Fruit fly (Drosophila melanogaster) whole organism, prepupa: ENCODE data around the gene CG11596.

Experiments
- Blimp-1 ChIP-seq: fragments of 200-800 bp; sonication (Bioruptor generic); optimal IDR thresholded peaks from 3 replicates; lab custom pipeline; 2017; ENCODE audit warnings: missing biosample characterization, missing genetic modification characterization, mild to moderate bottlenecking, moderate library complexity, missing genetic modification reagents
- CG11294 ChIP-seq: fragments of 200-800 bp; sonication (Bioruptor generic); IDR thresholded peaks from 2 replicates; pipeline ENCODE4 v1.3.6; 2022; ENCODE audit warnings: missing biosample characterization, missing genetic modification characterization
- CG11762 ChIP-seq: fragments of 200-800 bp; sonication (Bioruptor generic); optimal IDR thresholded peaks from 3 replicates; lab custom pipeline; 2016; ENCODE audit warnings: missing biosample characterization, missing genetic modification characterization; ENCODE audit not compliant: insufficient read depth
- CG11902 ChIP-seq: fragments of 200-800 bp; sonication (Bioruptor generic); optimal IDR thresholded peaks from 3 replicates; lab custom pipeline; 2016; ENCODE audit warnings: missing biosample characterization, missing genetic modification characterization
- CG15336 ChIP-seq: fragments of 200-800 bp; sonication (Bioruptor generic); IDR thresholded peaks from 2 replicates; pipeline ENCODE4 v1.3.6; 2022; ENCODE audit warnings: missing biosample characterization, missing genetic modification characterization
- CG16779 ChIP-seq: fragments of 200-800 bp; sonication (Bioruptor generic); optimal IDR thresholded peaks from 3 replicates; lab custom pipeline; 2017; ENCODE audit warnings: missing biosample characterization, mild to moderate bottlenecking, missing genetic modification characterization
- CG3032 ChIP-seq: fragments of 200-800 bp; optimal IDR thresholded peaks from 2 replicates; lab custom pipeline; 2019; ENCODE audit warnings: missing biosample characterization, mild to moderate bottlenecking, missing genetic modification characterization, moderate library complexity
- CG31627 ChIP-seq: fragments of 200-800 bp; sonication (Bioruptor generic); optimal IDR thresholded peaks from 3 replicates; lab custom pipeline; 2016; ENCODE audit warnings: missing biosample characterization, missing genetic modification characterization
- CG34406 ChIP-seq: fragments of 200-800 bp; sonication (Bioruptor generic); optimal IDR thresholded peaks from 3 replicates; lab custom pipeline; 2016; ENCODE audit warnings: missing biosample characterization, missing genetic modification characterization
- CG3919 ChIP-seq: fragments of 200-800 bp; sonication (Bioruptor generic); optimal IDR thresholded peaks from 3 replicates; lab custom pipeline; 2016; ENCODE audit warnings: missing biosample characterization, missing genetic modification characterization
- CG4318 ChIP-seq: fragments of 200-800 bp; sonication (Bioruptor generic); optimal IDR thresholded peaks from 3 replicates; lab custom pipeline; 2017; ENCODE audit warnings: missing biosample characterization, mild to moderate bottlenecking, missing genetic modification characterization
- CG6163 ChIP-seq: fragments of 200-800 bp; sonication (Bioruptor generic); IDR thresholded peaks from 3 replicates; pipeline ENCODE4 v1.3.6; 2022; ENCODE audit warnings: missing biosample characterization, missing genetic modification characterization
- CG6276 ChIP-seq: fragments of 200-800 bp; sonication (Bioruptor generic); optimal IDR thresholded peaks from 2 replicates; lab custom pipeline; 2017; ENCODE audit warnings: missing biosample characterization, mild to moderate bottlenecking, missing genetic modification characterization
- CG6792 ChIP-seq: fragments of 200-800 bp; sonication (Bioruptor generic); optimal IDR thresholded peaks from 3 replicates; lab custom pipeline; 2016; ENCODE audit warnings: missing biosample characterization, missing genetic modification characterization
- CG7368 ChIP-seq: fragments of 200-800 bp; sonication (Bioruptor generic); optimal IDR thresholded peaks from 3 replicates; lab custom pipeline; 2016; ENCODE audit warnings: missing biosample characterization, missing genetic modification characterization
- CG8119 ChIP-seq: fragments of 200-800 bp; sonication (Bioruptor generic); IDR thresholded peaks from 3 replicates; pipeline ENCODE4 v1.3.6; 2022; ENCODE audit warnings: missing biosample characterization, missing genetic modification characterization
- CG8632 ChIP-seq: fragments of 200-800 bp; sonication (Bioruptor generic); optimal IDR thresholded peaks from 3 replicates; lab custom pipeline; 2016; ENCODE audit warnings: missing biosample characterization, missing genetic modification characterization
- CG9139 ChIP-seq: fragments of 200-800 bp; sonication (Bioruptor generic); optimal IDR thresholded peaks from 3 replicates; lab custom pipeline; 2017; ENCODE audit warnings: missing biosample characterization, mild to moderate bottlenecking, missing genetic modification characterization
- Eip75B ChIP-seq: fragments of 200-800 bp; sonication (Bioruptor generic); optimal IDR thresholded peaks from 3 replicates; lab custom pipeline; 2016; ENCODE audit warnings: missing biosample characterization, missing genetic modification characterization
- Eip78C ChIP-seq: fragments of 200-800 bp; sonication (Bioruptor generic); peaks from one replicate; lab custom pipeline; 2016; ENCODE audit warnings: missing biosample characterization, missing genetic modification characterization
- Eip93F ChIP-seq: fragments of 200-800 bp; sonication (Bioruptor generic); optimal IDR thresholded peaks from 2 replicates; lab custom pipeline; 2016; ENCODE audit warnings: missing biosample characterization, mild to moderate bottlenecking, missing genetic modification characterization
- Ets21C ChIP-seq: fragments of 200-800 bp; sonication (Bioruptor generic); optimal IDR thresholded peaks from 3 replicates; lab custom pipeline; 2016; ENCODE audit warnings: missing biosample characterization, missing genetic modification characterization
- Gug ChIP-seq: fragments of 200-800 bp; sonication (Bioruptor generic); IDR thresholded peaks from 2 replicates; pipeline ENCODE4 v1.3.6; 2022; ENCODE audit warnings: missing biosample characterization, missing genetic modification characterization
- Hr39 ChIP-seq: fragments of 200-800 bp; sonication (Bioruptor generic); optimal IDR thresholded peaks from 2 replicates; lab custom pipeline; 2016; ENCODE audit warnings: missing biosample characterization, missing genetic modification characterization
- Lpt ChIP-seq: fragments of 200-800 bp; sonication (Bioruptor generic); optimal IDR thresholded peaks from 3 replicates; lab custom pipeline; 2016; ENCODE audit warnings: missing biosample characterization, missing genetic modification characterization
- Smox ChIP-seq: fragments of 200-800 bp; sonication (Bioruptor generic); optimal IDR thresholded peaks from 3 replicates; lab custom pipeline; 2016; ENCODE audit warnings: missing biosample characterization, missing genetic modification characterization
- Sox102F ChIP-seq: fragments of 200-800 bp; sonication (Bioruptor generic); optimal IDR thresholded peaks from 2 replicates; lab custom pipeline; 2016; ENCODE audit warnings: missing biosample characterization, mild to moderate bottlenecking, missing genetic modification characterization
- Sox14 ChIP-seq: fragments of 200-800 bp; sonication (Bioruptor generic); optimal IDR thresholded peaks from 3 replicates; lab custom pipeline; 2016; ENCODE audit warnings: missing biosample characterization, missing genetic modification characterization
- achi ChIP-seq: fragments of 200-800 bp; sonication (Bioruptor generic); optimal IDR thresholded peaks from 3 replicates; lab custom pipeline; 2016; ENCODE audit warnings: missing biosample characterization, missing genetic modification characterization
- acj6 ChIP-seq: fragments of 200-800 bp; sonication (Bioruptor generic); optimal IDR thresholded peaks from 3 replicates; lab custom pipeline; 2016; ENCODE audit warnings: missing biosample characterization, missing genetic modification characterization
- cyc ChIP-seq: fragments of 200-800 bp; sonication (Bioruptor generic); optimal IDR thresholded peaks from 3 replicates; lab custom pipeline; 2016; ENCODE audit warnings: missing biosample characterization, missing genetic modification characterization
- dac ChIP-seq: fragments of 200-800 bp; sonication (Bioruptor generic); optimal IDR thresholded peaks from 2 replicates; lab custom pipeline; 2017; ENCODE audit warnings: missing biosample characterization, mild to moderate bottlenecking, missing genetic modification characterization
- dsx ChIP-seq: fragments of 200-800 bp; optimal IDR thresholded peaks from 3 replicates; lab custom pipeline; 2019; ENCODE audit warnings: missing biosample characterization, mild to moderate bottlenecking, missing genetic modification characterization, moderate library complexity; ENCODE audit not compliant: poor library complexity, severe bottlenecking
- eg ChIP-seq: fragments of 200-800 bp; sonication (Bioruptor generic); IDR thresholded peaks from 3 replicates; pipeline ENCODE4 v1.3.6; 2022; ENCODE audit warnings: missing biosample characterization, missing genetic modification characterization
- esn ChIP-seq: fragments of 200-800 bp; sonication (Bioruptor generic); optimal IDR thresholded peaks from 2 replicates; lab custom pipeline; 2016; ENCODE audit warnings: missing biosample characterization, mild to moderate bottlenecking, missing genetic modification characterization, moderate library complexity
- fd59A ChIP-seq: fragments of 200-800 bp; sonication (Bioruptor generic); optimal IDR thresholded peaks from 2 replicates; lab custom pipeline; 2017; ENCODE audit warnings: missing biosample characterization, mild to moderate bottlenecking, missing genetic modification characterization, missing genetic modification reagents
- fd85E ChIP-seq: fragments of 200-800 bp; sonication (Bioruptor generic); optimal IDR thresholded peaks from 3 replicates; lab custom pipeline; 2016; ENCODE audit warnings: missing biosample characterization, missing genetic modification characterization
- fkh ChIP-seq: fragments of 200-800 bp; sonication (Bioruptor generic); optimal IDR thresholded peaks from 3 replicates; lab custom pipeline; 2017; ENCODE audit warnings: missing biosample characterization, mild to moderate bottlenecking, missing genetic modification characterization, moderate library complexity
- lz ChIP-seq: fragments of 200-800 bp; sonication (Bioruptor generic); optimal IDR thresholded peaks from 3 replicates; lab custom pipeline; 2016; ENCODE audit warnings: missing biosample characterization, missing genetic modification characterization
- net ChIP-seq: fragments of 200-800 bp; sonication (Bioruptor generic); optimal IDR thresholded peaks from 3 replicates; lab custom pipeline; 2016; ENCODE audit warnings: missing biosample characterization, missing genetic modification characterization
- ss ChIP-seq, 2 experiments: fragments of 200-800 bp; sonication (Bioruptor generic); optimal IDR thresholded peaks; 2 replicates in 1 of 2; 3 replicates in 1 of 2; lab custom pipeline; 2017 to 2018; ENCODE audit warnings: mild to moderate bottlenecking in 2 of 2, missing biosample characterization in 2 of 2, missing genetic modification characterization in 2 of 2, moderate library complexity in 1 of 2
- topi ChIP-seq: fragments of 200-800 bp; sonication (Bioruptor generic); optimal IDR thresholded peaks from 3 replicates; lab custom pipeline; 2016; ENCODE audit warnings: missing biosample characterization, missing genetic modification characterization

The CG11596 gene

dm6 chrX:1897384-1897783 lies 30.1 kb upstream of the CG11596 start (continued):
- no peak for TF ChIP-seq CG4318 (GFP tag; lab: Kevin White, UChicago)
- no peak for TF ChIP-seq fd85E (GFP tag; lab: Kevin White, UChicago)
- peak; percentile 66 for TF ChIP-seq topi (GFP tag; lab: Kevin White, UChicago)
- TF ChIP-seq eg (GFP tag; lab: Robert Waterston, UW): peak; percentile 68
- no peak for TF ChIP-seq achi (GFP tag; lab: Kevin White, UChicago)
- TF ChIP-seq CG6276 (GFP tag; lab: Kevin White, UChicago): no peak
- TF ChIP-seq CG31627 (GFP tag; lab: Kevin White, UChicago): peak; percentile 69
- peak; percentile 63 for TF ChIP-seq lz (GFP tag; lab: Kevin White, UChicago)
- peak in 1 of 2 experiments; percentile 38 for TF ChIP-seq ss (GFP tag; optimal IDR thresholded peaks at IDR 0.05; lab: Kevin White, UChicago)
- TF ChIP-seq CG8632 (GFP tag; lab: Kevin White, UChicago): no peak
- TF ChIP-seq cyc (GFP tag; lab: Kevin White, UChicago): peak; percentile 71
- TF ChIP-seq Eip75B (GFP tag; lab: Kevin White, UChicago): no peak
- peak; percentile 19 for TF ChIP-seq Lpt (GFP tag; lab: Kevin White, UChicago)
- TF ChIP-seq CG34406 (GFP tag; lab: Kevin White, UChicago): peak; percentile 28
- no peak for TF ChIP-seq CG9139
- peak; percentile 21; the same call in 1 of the 2 replicates for TF ChIP-seq CG11294 (GFP tag; lab: Robert Waterston, UW)
- no peak for TF ChIP-seq CG7368 (GFP tag; lab: Kevin White, UChicago)
- peak; percentile 65 for TF ChIP-seq CG6163 (GFP tag; lab: Robert Waterston, UW)
- no peak for TF ChIP-seq Blimp-1 (GFP tag; lab: Kevin White, UChicago)
- TF ChIP-seq Eip93F (GFP tag; lab: Kevin White, UChicago): no peak
- peak; percentile 59 for TF ChIP-seq Gug (GFP tag; lab: Robert Waterston, UW)
- peak; percentile 62 for TF ChIP-seq CG3919
- TF ChIP-seq CG8119 (GFP tag; lab: Robert Waterston, UW): peak; percentile 40; the same call in 1 of the 3 replicates
- peak; percentile 34 for TF ChIP-seq fd59A (GFP tag; lab: Kevin White, UChicago)
- peak; percentile 37 for TF ChIP-seq CG3032 (tag; lab: Kevin White, UChicago)

dm6 chrX:1899445-1900085 lies 27.9 kb upstream of the CG11596 start:
- TF ChIP-seq topi (GFP tag; lab: Kevin White, UChicago) (no peak), CG16779 (tag; lab: Kevin White, UChicago) (no peak), Sox14 (GFP tag; lab: Kevin White, UChicago) (peak; percentile 17), CG4318 (GFP tag; lab: Kevin White, UChicago) (no peak), fkh (GFP tag; lab: Kevin White, UChicago) (peak; percentile 57), Eip75B (GFP tag; lab: Kevin White, UChicago) (no peak), eg (GFP tag; lab: Robert Waterston, UW) (no peak), Eip78C (GFP tag; lab: Kevin White, UChicago) (peak; percentile 11), CG7368 (GFP tag; lab: Kevin White, UChicago) (peak; percentile 19), CG11294 (GFP tag; lab: Robert Waterston, UW) (no peak), Lpt (GFP tag; lab: Kevin White, UChicago) (peak; percentile 26), CG15336 (GFP tag; lab: Robert Waterston, UW) (no peak; the same call in 1 of the 2 replicates), CG3919 (peak; percentile 51), achi (GFP tag; lab: Kevin White, UChicago) (no peak), dsx (peak; percentile 17), lz (GFP tag; lab: Kevin White, UChicago) (no peak), CG3032 (tag; lab: Kevin White, UChicago) (no peak), CG31627 (GFP tag; lab: Kevin White, UChicago) (no peak), esn (GFP tag; lab: Kevin White, UChicago) (no peak), Gug (GFP tag; lab: Robert Waterston, UW) (no peak), net (GFP tag; lab: Kevin White, UChicago) (peak; percentile 42), dac (GFP tag; lab: Kevin White, UChicago) (no peak), ss (GFP tag; optimal IDR thresholded peaks at IDR 0.05; lab: Kevin White, UChicago) (peak in 1 of 2 experiments; percentile 46), CG6163 (GFP tag; lab: Robert Waterston, UW) (0 out of 3 replicates have a peak, but pooled peaks have one; percentile 12), Ets21C (GFP tag; lab: Kevin White, UChicago) (no peak), Sox102F (GFP tag; lab: Kevin White, UChicago) (no peak), acj6 (GFP tag; lab: Kevin White, UChicago) (no peak), Smox (no peak), cyc (GFP tag; lab: Kevin White, UChicago) (no peak), Hr39 (no peak), Blimp-1 (GFP tag; lab: Kevin White, UChicago) (peak; percentile 56), Eip93F (GFP tag; lab: Kevin White, UChicago) (no peak), CG6792 (GFP tag; lab: Kevin White, UChicago) (no peak), CG11902 (GFP tag; lab: Kevin White, UChicago) (no peak), CG11762 (GFP tag; lab: Kevin White, UChicago) (no peak)
- TF ChIP-seq, all 60 proteins: peak for 11
